Fruit fly (Drosophila melanogaster) whole organism, embryonic: ENCODE results near the gene CG4332.

ENCODE experiments used
- CG10209 ChIP-seq: fragments of 200-800 bp; sonication (Bioruptor generic); optimal IDR thresholded peaks from 3 replicates; lab custom pipeline; 2017; ENCODE audit warnings: missing biosample characterization, mild to moderate bottlenecking, missing genetic modification characterization, missing genetic modification reagents
- CG1024 ChIP-seq: fragments of 200-800 bp; sonication (Bioruptor generic); IDR thresholded peaks from 2 replicates; pipeline ENCODE4 v1.3.6; 2022; ENCODE audit warnings: missing biosample characterization, missing genetic modification characterization
- CG11093 ChIP-seq: fragments of 200-800 bp; sonication (Bioruptor generic); IDR thresholded peaks from 3 replicates; pipeline ENCODE4 v1.3.6; 2022; ENCODE audit warnings: missing biosample characterization, missing genetic modification characterization
- CG12236 ChIP-seq: fragments of 200-800 bp; sonication (Bioruptor generic); optimal IDR thresholded peaks from 2 replicates; lab custom pipeline; 2016; ENCODE audit warnings: missing biosample characterization, missing genetic modification characterization
- CG12769 ChIP-seq: fragments of 200-800 bp; sonication (Bioruptor generic); optimal IDR thresholded peaks from 2 replicates; lab custom pipeline; 2019; ENCODE audit warnings: missing biosample characterization, mild to moderate bottlenecking, missing genetic modification characterization, moderate library complexity
- CG13894 ChIP-seq: fragments of 200-800 bp; sonication (Bioruptor generic); optimal IDR thresholded peaks from 3 replicates; lab custom pipeline; 2018; ENCODE audit warnings: missing biosample characterization, mild to moderate bottlenecking, missing genetic modification characterization, moderate library complexity
- CG14050 ChIP-seq: fragments of 200-800 bp; sonication (Bioruptor generic); IDR thresholded peaks from 3 replicates; pipeline ENCODE4 v1.3.6; 2022; ENCODE audit warnings: missing biosample characterization, missing genetic modification characterization
- CG14710 ChIP-seq: fragments of 200-800 bp; sonication (Bioruptor generic); optimal IDR thresholded peaks from 3 replicates; lab custom pipeline; 2019; ENCODE audit warnings: missing biosample characterization, mild to moderate bottlenecking, missing genetic modification characterization, moderate library complexity
- CG17359 ChIP-seq: fragments of 200-800 bp; sonication (Bioruptor generic); optimal IDR thresholded peaks from 3 replicates; lab custom pipeline; 2018; ENCODE audit warnings: missing biosample characterization, mild to moderate bottlenecking, missing genetic modification characterization, moderate library complexity
- CG17829 ChIP-seq: fragments of 200-800 bp; optimal IDR thresholded peaks from 2 replicates; lab custom pipeline; 2019; ENCODE audit warnings: missing biosample characterization, mild to moderate bottlenecking, missing genetic modification characterization, moderate library complexity
- CG18619 ChIP-seq: fragments of 200-800 bp; sonication (Bioruptor generic); optimal IDR thresholded peaks from 3 replicates; lab custom pipeline; 2017; ENCODE audit warnings: missing biosample characterization, mild to moderate bottlenecking, missing genetic modification characterization
- CG32772 ChIP-seq: fragments of 200-800 bp; sonication (Bioruptor generic); IDR thresholded peaks from 2 replicates; pipeline ENCODE4 v1.3.6; 2022; ENCODE audit warnings: missing biosample characterization, missing genetic modification characterization
- CG3726 ChIP-seq: fragments of 200-800 bp; sonication (Bioruptor generic); IDR thresholded peaks from 3 replicates; pipeline ENCODE4, ENCODE4 v1.3.6; 2022; ENCODE audit warnings: missing biosample characterization, missing genetic modification characterization
- CG4820 ChIP-seq: fragments of 200-800 bp; sonication (Bioruptor generic); optimal IDR thresholded peaks from 3 replicates; lab custom pipeline; 2016; ENCODE audit warnings: missing biosample characterization, missing genetic modification characterization
- CG6175 ChIP-seq: fragments of 200-800 bp; sonication (Bioruptor generic); IDR thresholded peaks from 3 replicates; pipeline ENCODE4 v1.3.6; 2022; ENCODE audit warnings: missing biosample characterization, missing genetic modification characterization
- CG7745 ChIP-seq: fragments of 200-800 bp; sonication (Bioruptor generic); optimal IDR thresholded peaks from 2 replicates; lab custom pipeline; 2018; ENCODE audit warnings: missing biosample characterization, mild to moderate bottlenecking, missing genetic modification characterization, moderate library complexity
- CG7987 ChIP-seq: fragments of 200-800 bp; sonication (Bioruptor generic); optimal IDR thresholded peaks from 2 replicates; lab custom pipeline; 2018; ENCODE audit warnings: missing biosample characterization, mild to moderate bottlenecking, missing genetic modification characterization, moderate library complexity
- CG8388 ChIP-seq: fragments of 200-800 bp; sonication (Bioruptor generic); optimal IDR thresholded peaks from 2 replicates; lab custom pipeline; 2019; ENCODE audit warnings: missing biosample characterization, mild to moderate bottlenecking, missing genetic modification characterization, moderate library complexity
- CG9215 ChIP-seq: fragments of 200-800 bp; sonication (Bioruptor generic); IDR thresholded peaks from 2 replicates; pipeline ENCODE4 v1.3.6; 2022; ENCODE audit warnings: missing biosample characterization, missing genetic modification characterization
- CG9437 ChIP-seq: fragments of 200-800 bp; sonication (Bioruptor generic); optimal IDR thresholded peaks from 2 replicates; lab custom pipeline; 2018; ENCODE audit warnings: missing biosample characterization, mild to moderate bottlenecking, missing genetic modification characterization
- CG9609 ChIP-seq: fragments of 200-800 bp; sonication (Bioruptor generic); optimal IDR thresholded peaks from 3 replicates; lab custom pipeline; 2016; ENCODE audit warnings: missing biosample characterization, missing genetic modification characterization
- CHES-1-like ChIP-seq: fragments of 200-800 bp; sonication (Bioruptor generic); optimal IDR thresholded peaks from 2 replicates; lab custom pipeline; 2016; ENCODE audit warnings: missing biosample characterization, missing genetic modification characterization
- CTCF ChIP-seq: fragments of 200-800 bp; sonication (Bioruptor generic); optimal IDR thresholded peaks from 2 replicates; lab custom pipeline; 2017; ENCODE audit warnings: missing biosample characterization, mild to moderate bottlenecking, missing genetic modification characterization, moderate library complexity
- CkIIα-i1 ChIP-seq: fragments of 200-800 bp; sonication (Bioruptor generic); IDR thresholded peaks from 2 replicates; pipeline ENCODE4 v1.3.6; 2022; ENCODE audit warnings: missing biosample characterization, missing genetic modification characterization
- D19A ChIP-seq: fragments of 200-800 bp; optimal IDR thresholded peaks from 3 replicates; lab custom pipeline; 2019; ENCODE audit warnings: missing biosample characterization, mild to moderate bottlenecking, missing genetic modification characterization, moderate library complexity
- Dfd ChIP-seq, 2 experiments: fragments of >200 bp; optimal IDR thresholded peaks; 2 replicates each; lab custom pipeline; 2017; ENCODE audit warnings: missing biosample characterization in 2 of 2, missing genetic modification characterization in 2 of 2
- Dll ChIP-seq: fragments of 200-800 bp; sonication (Bioruptor generic); IDR thresholded peaks from 4 replicates; pipeline ENCODE4 v1.3.6; 2022; ENCODE audit warnings: missing biosample characterization, missing genetic modification characterization; ENCODE audit not compliant: partially characterized antibody
- Dp ChIP-seq: fragments of 200-800 bp; sonication (Bioruptor generic); optimal IDR thresholded peaks from 2 replicates; lab custom pipeline; 2018; ENCODE audit warnings: missing biosample characterization, mild to moderate bottlenecking, missing genetic modification characterization, moderate library complexity
- HmgD ChIP-seq: fragments of 200-800 bp; sonication (Bioruptor generic); optimal IDR thresholded peaks from 3 replicates; lab custom pipeline; 2016; ENCODE audit warnings: missing biosample characterization, missing genetic modification characterization
- HmgZ ChIP-seq: fragments of 200-800 bp; sonication (Bioruptor generic); optimal IDR thresholded peaks from 2 replicates; lab custom pipeline; 2018; ENCODE audit warnings: missing biosample characterization, mild to moderate bottlenecking, missing genetic modification characterization
- Kr ChIP-seq: fragments of 200-800 bp; sonication (Bioruptor generic); optimal IDR thresholded peaks from 2 replicates; lab custom pipeline; 2017; ENCODE audit warnings: missing biosample characterization, mild to moderate bottlenecking, missing genetic modification characterization
- MBD-R2 ChIP-seq: fragments of 200-800 bp; sonication (Bioruptor generic); IDR thresholded peaks from 2 replicates; pipeline ENCODE4 v1.3.6; 2022; ENCODE audit warnings: missing biosample characterization, missing genetic modification characterization
- Mrtf ChIP-seq: fragments of 200-800 bp; sonication (Bioruptor generic); IDR thresholded peaks from 3 replicates; pipeline ENCODE4 v1.3.6; 2022; ENCODE audit warnings: missing biosample characterization, missing genetic modification characterization
- Pdp1 ChIP-seq, 2 experiments: fragments of 200-800 bp; sonication (Bioruptor generic); optimal IDR thresholded peaks; 3 replicates each; lab custom pipeline; 2016; ENCODE audit warnings: missing biosample characterization in 2 of 2, missing genetic modification characterization in 2 of 2, mild to moderate bottlenecking in 1 of 2, moderate library complexity in 1 of 2
- Scr ChIP-seq: fragments of 200-800 bp; sonication (Bioruptor generic); IDR thresholded peaks from 2 replicates; pipeline ENCODE4 v1.3.6; 2022; ENCODE audit warnings: missing biosample characterization, missing genetic modification characterization; ENCODE audit not compliant: partially characterized antibody
- YL-1 ChIP-seq: fragments of 200-800 bp; sonication (Bioruptor generic); optimal IDR thresholded peaks from 3 replicates; lab custom pipeline; 2017; ENCODE audit warnings: missing biosample characterization, mild to moderate bottlenecking, missing genetic modification characterization
- abd-A ChIP-seq: fragments of 200-800 bp; sonication (Bioruptor generic); optimal IDR thresholded peaks from 3 replicates; lab custom pipeline; 2019; ENCODE audit warnings: missing biosample characterization, mild to moderate bottlenecking, missing genetic modification characterization, moderate library complexity
- amos ChIP-seq: fragments of 200-800 bp; sonication (Bioruptor generic); IDR thresholded peaks from 2 replicates; pipeline ENCODE4 v1.3.6; 2022; ENCODE audit warnings: missing biosample characterization, missing genetic modification characterization; ENCODE audit not compliant: partially characterized antibody
- br ChIP-seq: fragments of >200 bp; optimal IDR thresholded peaks from 2 replicates; lab custom pipeline; 2017
- cato ChIP-seq: fragments of 200-800 bp; sonication (Bioruptor generic); optimal IDR thresholded peaks from 2 replicates; lab custom pipeline; 2016; ENCODE audit warnings: missing biosample characterization, missing genetic modification characterization, borderline replicate concordance
- gem ChIP-seq: fragments of 200-800 bp; sonication (Bioruptor generic); optimal IDR thresholded peaks from 2 replicates; lab custom pipeline; 2019; ENCODE audit warnings: missing biosample characterization, mild to moderate bottlenecking, missing genetic modification characterization, moderate library complexity
- gfzf ChIP-seq: fragments of 200-800 bp; sonication (Bioruptor generic); optimal IDR thresholded peaks from 2 replicates; lab custom pipeline; 2016; ENCODE audit warnings: missing biosample characterization, mild to moderate bottlenecking, missing genetic modification characterization, moderate library complexity
- grn ChIP-seq: fragments of 200-800 bp; sonication (Bioruptor generic); optimal IDR thresholded peaks from 3 replicates; lab custom pipeline; 2017; ENCODE audit warnings: missing biosample characterization, missing genetic modification characterization
- lab ChIP-seq: fragments of 200-800 bp; sonication (Bioruptor generic); optimal IDR thresholded peaks from 3 replicates; lab custom pipeline; 2017; ENCODE audit warnings: missing biosample characterization, missing genetic modification characterization, mild to moderate bottlenecking, moderate library complexity, missing genetic modification reagents
- org-1 ChIP-seq: fragments of 200-800 bp; sonication (Bioruptor generic); optimal IDR thresholded peaks from 2 replicates; lab custom pipeline; 2017; ENCODE audit warnings: missing biosample characterization, missing genetic modification characterization
- row ChIP-seq: fragments of 200-800 bp; sonication (Bioruptor generic); IDR thresholded peaks from 3 replicates; pipeline ENCODE4 v1.3.6; 2022; ENCODE audit warnings: missing biosample characterization, missing genetic modification characterization
- unc-4 ChIP-seq: fragments of 200-800 bp; sonication (Bioruptor generic); IDR thresholded peaks from 2 replicates; pipeline ENCODE4 v1.3.6; 2022; ENCODE audit warnings: missing biosample characterization, missing genetic modification characterization; ENCODE audit not compliant: partially characterized antibody
- wek ChIP-seq: fragments of 200-800 bp; sonication (Bioruptor generic); optimal IDR thresholded peaks from 3 replicates; lab custom pipeline; 2018; ENCODE audit warnings: missing biosample characterization, mild to moderate bottlenecking, missing genetic modification characterization, moderate library complexity
- zen ChIP-seq: fragments of 200-800 bp; sonication (Bioruptor generic); optimal IDR thresholded peaks from 3 replicates; lab custom pipeline; 2018; ENCODE audit warnings: missing biosample characterization, mild to moderate bottlenecking, missing genetic modification characterization, moderate library complexity
- zen2 ChIP-seq: fragments of 200-800 bp; sonication (Bioruptor generic); IDR thresholded peaks from 3 replicates; pipeline ENCODE4 v1.3.6; 2022; ENCODE audit warnings: missing biosample characterization, missing genetic modification characterization; ENCODE audit not compliant: partially characterized antibody

CG4332 gene

DNA sequence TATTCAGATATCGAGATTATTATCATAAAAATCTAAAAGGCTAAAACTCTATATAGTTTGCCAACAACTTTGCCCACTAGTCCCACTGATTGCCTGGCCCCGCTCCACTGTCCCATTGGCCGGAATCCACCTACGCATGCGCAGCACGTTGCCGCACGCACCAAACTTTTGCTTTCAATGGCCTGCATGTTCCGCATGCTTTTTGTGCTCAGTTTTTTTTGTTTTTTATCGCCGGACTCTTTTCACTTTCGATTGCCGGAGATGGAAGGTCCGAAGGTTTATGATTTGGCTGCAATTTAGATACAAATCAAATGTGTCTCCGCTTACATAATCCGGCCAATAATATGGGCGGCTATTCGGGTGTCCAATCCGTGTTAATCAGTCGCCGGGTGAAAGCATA is 37.4 kb downstream of the CG4332 start (continued):
- TF ChIP-seq wek (GFP tag; lab: Kevin White, UChicago), result no peak

DNA sequence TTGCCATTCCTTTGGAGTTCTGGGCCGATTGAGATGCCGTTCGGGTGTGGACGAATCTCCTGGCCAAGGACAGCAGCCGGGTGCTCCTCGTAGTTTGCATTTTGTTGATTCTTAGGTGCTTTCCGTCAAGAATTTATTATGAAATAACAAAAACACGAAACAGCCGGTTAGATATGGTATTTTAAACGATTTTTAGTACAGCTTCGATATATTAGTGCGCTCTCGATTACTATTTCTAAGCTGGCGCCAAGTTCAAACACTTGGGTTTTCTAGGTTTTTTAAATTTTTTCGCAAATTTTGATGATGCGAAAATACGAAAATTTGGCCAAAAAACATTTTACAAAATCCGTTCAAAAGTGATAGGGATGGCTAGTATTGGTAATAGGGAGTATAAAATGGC is 39.4 kb downstream of the CG4332 start, which contains the start of gene Coq5:
Gene Coq5 (minus strand): TSS at position 303 of the 400 bp plus-strand sequence.
- TF ChIP-seq D19A, result no peak
- TF ChIP-seq CG12769 (tag; lab: Kevin White, UChicago), result no peak
- TF ChIP-seq CG9609 (GFP tag; lab: Kevin White, UChicago), result no peak
- TF ChIP-seq CG12236 (GFP tag; lab: Kevin White, UChicago), result no peak
- TF ChIP-seq Dp (GFP tag; lab: Kevin White, UChicago), result peak; percentile 76
- TF ChIP-seq gfzf (GFP tag; lab: Kevin White, UChicago), result no peak
- TF ChIP-seq CG7987, result no peak
- TF ChIP-seq CG32772 (GFP tag; lab: Robert Waterston, UW), result no peak
- TF ChIP-seq CG1024 (GFP tag; lab: Robert Waterston, UW), result no peak
- TF ChIP-seq org-1 (GFP tag; lab: Kevin White, UChicago), result no peak
- no peak for TF ChIP-seq CG10209 (GFP tag; lab: Kevin White, UChicago)
- TF ChIP-seq YL-1 (GFP tag; lab: Kevin White, UChicago), result no peak
- no peak for TF ChIP-seq CG9215 (GFP tag; lab: Robert Waterston, UW)
- peak; percentile 59 for TF ChIP-seq unc-4 (GFP tag; lab: Robert Waterston, UW)
- no peak for TF ChIP-seq cato (GFP tag; lab: Kevin White, UChicago)
- TF ChIP-seq CG18619, result no peak
- no peak for TF ChIP-seq br (lab: Kevin White, UChicago)
- TF ChIP-seq HmgD (GFP tag; lab: Kevin White, UChicago), result no peak
- TF ChIP-seq HmgZ (tag; lab: Kevin White, UChicago), result no peak
- TF ChIP-seq CkIIα-i1 (GFP tag; lab: Robert Waterston, UW), result no peak
- peak; percentile 66; the same call in 3 of the 4 replicates for TF ChIP-seq Dll (GFP tag; lab: Robert Waterston, UW)
- no peak for TF ChIP-seq CG3726 (GFP tag; lab: Robert Waterston, UW)
- TF ChIP-seq CTCF (GFP tag; lab: Kevin White, UChicago), result no peak
- no peak for TF ChIP-seq CG13894 (tag; lab: Kevin White, UChicago)
- no peak for TF ChIP-seq CG4820 (GFP tag; lab: Kevin White, UChicago)
- no peak for TF ChIP-seq Dfd (GFP tag; optimal IDR thresholded peaks at IDR 0.05; lab: Kevin White, UChicago)
- TF ChIP-seq amos (GFP tag; lab: Robert Waterston, UW), result peak; percentile 47; the same call in 1 of the 2 replicates
- no peak for TF ChIP-seq Mrtf (GFP tag; lab: Robert Waterston, UW)
- no peak for TF ChIP-seq CG14710 (tag; lab: Kevin White, UChicago)
- no peak for TF ChIP-seq CG14050
- peak in 1 of 2 experiments; percentile 61 for TF ChIP-seq Pdp1 (GFP tag; optimal IDR thresholded peaks at IDR 0.05; lab: Kevin White, UChicago)
- no peak for TF ChIP-seq CG8388
- TF ChIP-seq Scr, result peak; percentile 57
- TF ChIP-seq MBD-R2, result peak; percentile 49; the same call in 1 of the 2 replicates
- no peak for TF ChIP-seq lab (GFP tag; lab: Kevin White, UChicago)
- TF ChIP-seq CG6175 (GFP tag; lab: Robert Waterston, UW), result no peak
- no peak for TF ChIP-seq Kr
- TF ChIP-seq CG9437 (GFP tag; lab: Kevin White, UChicago), result no peak
- no peak; the same call in 2 of the 3 replicates for TF ChIP-seq zen2 (GFP tag; lab: Robert Waterston, UW)
- TF ChIP-seq grn (GFP tag; lab: Kevin White, UChicago), result no peak
- TF ChIP-seq CG11093 (GFP tag; lab: Robert Waterston, UW), result no peak
- TF ChIP-seq abd-A (tag; lab: Kevin White, UChicago), result no peak
- TF ChIP-seq CHES-1-like, result no peak
- TF ChIP-seq CG17359 (tag; lab: Kevin White, UChicago), result no peak
- TF ChIP-seq zen (tag; lab: Kevin White, UChicago), result no peak
- TF ChIP-seq row, result no peak
- TF ChIP-seq CG17829 (tag; lab: Kevin White, UChicago), result no peak
- no peak for TF ChIP-seq gem (tag; lab: Kevin White, UChicago)
- no peak for TF ChIP-seq CG7745
